Worm (Caenorhabditis elegans) whole organism, L2 larva: Measurements from ENCODE around the gene sre-7.

Experiments used
- R02D3.7 ChIP-seq: fragments of 150-350 bp; optimal IDR thresholded peaks from 2 replicates; lab custom pipeline; 2014; ENCODE audit warnings: missing biosample characterization, missing genetic modification characterization
- aly-2 ChIP-seq: fragments of 150-350 bp; optimal IDR thresholded peaks from 2 replicates; lab custom pipeline; 2014; ENCODE audit warnings: missing biosample characterization, missing genetic modification characterization
- ama-1 ChIP-seq: fragments of 150-350 bp; optimal IDR thresholded peaks from 2 replicates; lab custom pipeline; 2018; ENCODE audit warnings: inconsistent platforms
- elt-1 ChIP-seq: fragments of 150-350 bp; optimal IDR thresholded peaks from 2 replicates; lab custom pipeline; 2014; ENCODE audit warnings: missing biosample characterization, missing genetic modification characterization
- snpc-4 ChIP-seq: fragments of 150-350 bp; optimal IDR thresholded peaks from 2 replicates; lab custom pipeline; 2014; ENCODE audit warnings: missing biosample characterization, missing genetic modification characterization
- ztf-4 ChIP-seq: fragments of 150-350 bp; optimal IDR thresholded peaks from 2 replicates; lab custom pipeline; 2014; ENCODE audit warnings: missing biosample characterization, missing genetic modification characterization

- TF ChIP-seq ama-1 (lab: Kevin White, UChicago) (no peak), ztf-4 (tag; lab: Kevin White, UChicago) (no peak), aly-2 (no peak), snpc-4 (tag; lab: Kevin White, UChicago) (no peak), elt-1 (tag; lab: Kevin White, UChicago) (no peak), R02D3.7 (tag; lab: Kevin White, UChicago) (no peak)
Observed at ce11 chrV:14246761-14247160, 2.8 kb downstream of the sre-7 start, which contains the start of gene K02E11.3.
